Fruit fly (Drosophila melanogaster): ENCODE results near the gene Abcd3.

The Abcd3 gene

dm6 chrX:19773734-19774702 is 23.4 kb downstream of the Abcd3 start:
- TF ChIP-seq Deaf1 (tag; optimal IDR thresholded peaks at IDR 0.05) (peak; percentile 44), cato (GFP tag; optimal IDR thresholded peaks at IDR 0.05; ENCODE audit: borderline replicate concordance) (no peak), Fer3 (tag; optimal IDR thresholded peaks at IDR 0.05) (no peak), CG11504 (tag; optimal IDR thresholded peaks at IDR 0.05) (peak; percentile 50), CG9932 (GFP tag; IDR thresholded peaks at IDR 0.05) (0 out of 2 replicates have a peak, but pooled peaks have one; percentile 23), ATbp (GFP tag; optimal IDR thresholded peaks at IDR 0.05) (peak; percentile 55), ERR (GFP tag; optimal IDR thresholded peaks at IDR 0.05) (no peak), tin (GFP tag; optimal IDR thresholded peaks at IDR 0.05) (no peak), CG1832 (GFP tag; optimal IDR thresholded peaks at IDR 0.05) (peak; percentile 49), CG9215 (GFP tag; IDR thresholded peaks at IDR 0.05) (no peak), BtbVII (GFP tag; optimal IDR thresholded peaks at IDR 0.05) (no peak), CG12104 (GFP tag; optimal IDR thresholded peaks at IDR 0.05) (no peak), Adf1 (GFP tag; IDR thresholded peaks at IDR 0.05) (0 out of 2 replicates have a peak, but pooled peaks have one; percentile 21), ab (GFP tag; optimal IDR thresholded peaks at IDR 0.05) (no peak), CG2875 (GFP tag; optimal IDR thresholded peaks at IDR 0.05) (no peak), Dbx (GFP tag; IDR thresholded peaks at IDR 0.05) (no peak), CHES-1-like (GFP tag; optimal IDR thresholded peaks at IDR 0.05) (no peak), chinmo (GFP tag; IDR thresholded peaks at IDR 0.05; ENCODE audit: partially characterized antibody) (0 out of 4 replicates have a peak, but pooled peaks have one; percentile 53), Sry-β (GFP tag; optimal IDR thresholded peaks at IDR 0.05) (no peak), CG34376 (GFP tag; optimal IDR thresholded peaks at IDR 0.05) (no peak), CG9876 (GFP tag; optimal IDR thresholded peaks at IDR 0.05) (no peak), lilli (GFP tag; optimal IDR thresholded peaks at IDR 0.05) (no peak), pros (GFP tag; optimal IDR thresholded peaks at IDR 0.05) (peak; percentile 93), corto (GFP tag; optimal IDR thresholded peaks at IDR 0.05) (no peak), gt (GFP tag; IDR thresholded peaks at IDR 0.05) (no peak), CG14710 (tag; optimal IDR thresholded peaks at IDR 0.05) (no peak), CG4360 (GFP tag; IDR thresholded peaks at IDR 0.05) (peak; percentile 97), tna (GFP tag; IDR thresholded peaks at IDR 0.05; ENCODE audit: partially characterized antibody) (no peak), CG10321 (GFP tag; IDR thresholded peaks at IDR 0.05) (no peak), cg (GFP tag; optimal IDR thresholded peaks at IDR 0.05) (peak; percentile 77), Aef1 (GFP tag; IDR thresholded peaks at IDR 0.05) (0 out of 3 replicates have a peak, but pooled peaks have one; percentile 13), CG12744 (GFP tag; optimal IDR thresholded peaks at IDR 0.05) (no peak), E2f1 (GFP tag; IDR thresholded peaks at IDR 0.05) (no peak), tio (GFP tag; optimal IDR thresholded peaks at IDR 0.05) (no peak), sens (GFP tag) (peak; percentile 20), CG15479 (GFP tag; optimal IDR thresholded peaks at IDR 0.05) (peak; percentile 64), sna (GFP tag; IDR thresholded peaks at IDR 0.05; ENCODE audit: partially characterized antibody) (0 out of 2 replicates have a peak, but pooled peaks have one; percentile 12), twi (tag; optimal IDR thresholded peaks at IDR 0.05) (peak; percentile 89), CG17385 (GFP tag; optimal IDR thresholded peaks at IDR 0.05) (no peak), psq (GFP tag; optimal IDR thresholded peaks at IDR 0.05) (peak; percentile 79), CG6175 (GFP tag; IDR thresholded peaks at IDR 0.05) (peak; percentile 77; the same call in 2 of the 3 replicates), crol (GFP tag; IDR thresholded peaks at IDR 0.05) (peak; percentile 92), Med (GFP tag) (peak; percentile 24), CG4424 (GFP tag; optimal IDR thresholded peaks at IDR 0.05) (no peak), fu2 (GFP tag; optimal IDR thresholded peaks at IDR 0.05) (no peak), CG8478 (optimal IDR thresholded peaks at IDR 0.05) (no peak), pnt (GFP tag; optimal IDR thresholded peaks at IDR 0.05) (no peak), nmo (GFP tag; optimal IDR thresholded peaks at IDR 0.05) (no peak), kni (GFP tag; optimal IDR thresholded peaks at IDR 0.05) (peak; percentile 54)
